Fruit fly (Drosophila melanogaster) whole organism, embryonic: Measurements from ENCODE around the gene CG3032.
A peak's percentile ranks its signal among the peaks of the same experiment; 100 is the strongest.

ENCODE experiments used
- B-H1 ChIP-seq: fragments of 200-800 bp; sonication (Bioruptor generic); IDR thresholded peaks from 3 replicates; pipeline ENCODE4 v1.3.6; 2022; ENCODE audit warnings: missing biosample characterization, missing genetic modification characterization
- CG10565 ChIP-seq: fragments of 200-800 bp; sonication (Bioruptor generic); optimal IDR thresholded peaks from 3 replicates; lab custom pipeline; 2016; ENCODE audit warnings: missing biosample characterization, mild to moderate bottlenecking, missing genetic modification characterization
- CG11093 ChIP-seq: fragments of 200-800 bp; sonication (Bioruptor generic); IDR thresholded peaks from 3 replicates; pipeline ENCODE4 v1.3.6; 2022; ENCODE audit warnings: missing biosample characterization, missing genetic modification characterization
- CG11695 ChIP-seq: fragments of 200-800 bp; sonication (Bioruptor generic); IDR thresholded peaks from 3 replicates; pipeline ENCODE4 v1.3.6; 2022; ENCODE audit warnings: missing biosample characterization, missing genetic modification characterization
- CG13775 ChIP-seq: fragments of 200-800 bp; sonication (Bioruptor generic); optimal IDR thresholded peaks from 3 replicates; lab custom pipeline; 2017; ENCODE audit warnings: missing biosample characterization, mild to moderate bottlenecking, missing genetic modification characterization
- CG15514 ChIP-seq: fragments of 200-800 bp; sonication (Bioruptor generic); optimal IDR thresholded peaks from 3 replicates; lab custom pipeline; 2017; ENCODE audit warnings: missing biosample characterization, missing genetic modification characterization, mild to moderate bottlenecking, moderate library complexity, missing genetic modification reagents
- CG17359 ChIP-seq: fragments of 200-800 bp; sonication (Bioruptor generic); optimal IDR thresholded peaks from 3 replicates; lab custom pipeline; 2018; ENCODE audit warnings: missing biosample characterization, mild to moderate bottlenecking, missing genetic modification characterization, moderate library complexity
- CG17912 ChIP-seq: fragments of 200-800 bp; sonication (Bioruptor generic); optimal IDR thresholded peaks from 2 replicates; lab custom pipeline; 2018; ENCODE audit warnings: missing biosample characterization, mild to moderate bottlenecking, missing genetic modification characterization
- CG1792 ChIP-seq: fragments of 200-800 bp; sonication (Bioruptor generic); optimal IDR thresholded peaks from 2 replicates; lab custom pipeline; 2016; ENCODE audit warnings: missing biosample characterization, missing genetic modification characterization
- CG1832 ChIP-seq: fragments of 200-800 bp; sonication (Bioruptor generic); optimal IDR thresholded peaks from 2 replicates; lab custom pipeline; 2017; ENCODE audit warnings: missing biosample characterization, mild to moderate bottlenecking, missing genetic modification characterization, inconsistent platforms
- CG2129 ChIP-seq: fragments of 200-800 bp; sonication (Bioruptor generic); IDR thresholded peaks from 2 replicates; pipeline ENCODE4 v1.3.6; 2022; ENCODE audit warnings: missing biosample characterization, missing genetic modification characterization; ENCODE audit not compliant: partially characterized antibody
- CG2712 ChIP-seq: fragments of 200-800 bp; optimal IDR thresholded peaks from 3 replicates; lab custom pipeline; 2019; ENCODE audit warnings: missing biosample characterization, mild to moderate bottlenecking, missing genetic modification characterization, moderate library complexity
- CG2889 ChIP-seq: fragments of 200-800 bp; sonication (Bioruptor generic); IDR thresholded peaks from 3 replicates; pipeline ENCODE4 v1.3.6; 2022; ENCODE audit warnings: missing biosample characterization, missing genetic modification characterization
- CG33213 ChIP-seq: fragments of 200-800 bp; sonication (Bioruptor generic); optimal IDR thresholded peaks from 3 replicates; lab custom pipeline; 2016; ENCODE audit warnings: missing biosample characterization, missing genetic modification characterization
- CG3407 ChIP-seq: fragments of 200-800 bp; sonication (Bioruptor generic); optimal IDR thresholded peaks from 2 replicates; lab custom pipeline; 2018; ENCODE audit warnings: missing biosample characterization, mild to moderate bottlenecking, missing genetic modification characterization
- CG6254 ChIP-seq: fragments of 200-800 bp; sonication (Bioruptor generic); optimal IDR thresholded peaks from 3 replicates; lab custom pipeline; 2017; ENCODE audit warnings: mild to moderate bottlenecking, missing biosample characterization, missing genetic modification reagents, missing genetic modification characterization
- CG9215 ChIP-seq: fragments of 200-800 bp; sonication (Bioruptor generic); IDR thresholded peaks from 2 replicates; pipeline ENCODE4 v1.3.6; 2022; ENCODE audit warnings: missing biosample characterization, missing genetic modification characterization
- CG9437 ChIP-seq: fragments of 200-800 bp; sonication (Bioruptor generic); optimal IDR thresholded peaks from 2 replicates; lab custom pipeline; 2018; ENCODE audit warnings: missing biosample characterization, mild to moderate bottlenecking, missing genetic modification characterization
- D19A ChIP-seq: fragments of 200-800 bp; optimal IDR thresholded peaks from 3 replicates; lab custom pipeline; 2019; ENCODE audit warnings: missing biosample characterization, mild to moderate bottlenecking, missing genetic modification characterization, moderate library complexity
- H15 ChIP-seq: fragments of 200-800 bp; sonication (Bioruptor generic); IDR thresholded peaks from 3 replicates; pipeline ENCODE4 v1.3.6; 2022; ENCODE audit warnings: missing biosample characterization, missing genetic modification characterization
- HLH3B ChIP-seq: fragments of 200-800 bp; sonication (Bioruptor generic); IDR thresholded peaks from 2 replicates; pipeline ENCODE4 v1.3.6; 2022; ENCODE audit warnings: missing biosample characterization, missing genetic modification characterization
- Hr78 ChIP-seq, 2 experiments: fragments of 200-800 bp in 1 of 2; fragments of >200 bp in 1 of 2; sonication (Bioruptor generic) in 1 of 2; optimal IDR thresholded peaks; 2 replicates each; lab custom pipeline; 2017 to 2019; ENCODE audit warnings: missing biosample characterization in 2 of 2, missing genetic modification characterization in 2 of 2, mild to moderate bottlenecking in 1 of 2, moderate library complexity in 1 of 2
- Jarid2 ChIP-seq: fragments of 200-800 bp; sonication (Bioruptor generic); optimal IDR thresholded peaks from 3 replicates; lab custom pipeline; 2017; ENCODE audit warnings: mild to moderate bottlenecking, missing biosample characterization, missing genetic modification reagents, missing genetic modification characterization
- MTF-1 ChIP-seq: fragments of 200-800 bp; sonication (Bioruptor generic); optimal IDR thresholded peaks from 2 replicates; lab custom pipeline; 2018; ENCODE audit warnings: missing biosample characterization, mild to moderate bottlenecking, missing genetic modification characterization, borderline replicate concordance
- NC2β ChIP-seq: fragments of 200-800 bp; sonication (Bioruptor generic); optimal IDR thresholded peaks from 2 replicates; lab custom pipeline; 2016; ENCODE audit warnings: missing biosample characterization, missing genetic modification characterization
- Oli ChIP-seq: fragments of 200-800 bp; sonication (Bioruptor generic); optimal IDR thresholded peaks from 2 replicates; lab custom pipeline; 2018; ENCODE audit warnings: missing biosample characterization, mild to moderate bottlenecking, missing genetic modification characterization, moderate library complexity
- Scr ChIP-seq: fragments of 200-800 bp; sonication (Bioruptor generic); IDR thresholded peaks from 2 replicates; pipeline ENCODE4 v1.3.6; 2022; ENCODE audit warnings: missing biosample characterization, missing genetic modification characterization; ENCODE audit not compliant: partially characterized antibody
- Sox100B ChIP-seq: fragments of 200-800 bp; sonication (Bioruptor generic); optimal IDR thresholded peaks from 3 replicates; lab custom pipeline; 2018; ENCODE audit warnings: missing biosample characterization, mild to moderate bottlenecking, missing genetic modification characterization
- Ssrp ChIP-seq: fragments of 200-800 bp; sonication (Bioruptor generic); optimal IDR thresholded peaks from 2 replicates; lab custom pipeline; 2018; ENCODE audit warnings: missing biosample characterization, mild to moderate bottlenecking, missing genetic modification characterization, moderate library complexity
- aop ChIP-seq: fragments of 200-800 bp; sonication (Bioruptor generic); IDR thresholded peaks from 2 replicates; pipeline ENCODE4 v1.3.6; 2022; ENCODE audit warnings: missing biosample characterization, missing genetic modification characterization
- ap ChIP-seq: fragments of 200-800 bp; sonication (Bioruptor generic); IDR thresholded peaks from 2 replicates; pipeline ENCODE4 v1.3.6; 2022; ENCODE audit warnings: missing biosample characterization, missing genetic modification characterization
- bab2 ChIP-seq: fragments of 200-800 bp; sonication (Bioruptor generic); optimal IDR thresholded peaks from 2 replicates; lab custom pipeline; 2016; ENCODE audit warnings: missing biosample characterization, missing genetic modification characterization
- chif ChIP-seq, 2 experiments: fragments of 200-800 bp; sonication (Bioruptor generic); optimal IDR thresholded peaks; 3 replicates each; lab custom pipeline; 2016; ENCODE audit warnings: missing biosample characterization in 2 of 2, missing genetic modification characterization in 2 of 2
- crol ChIP-seq: fragments of 200-800 bp; sonication (Bioruptor generic); IDR thresholded peaks from 2 replicates; pipeline ENCODE4 v1.3.6; 2022; ENCODE audit warnings: missing biosample characterization, missing genetic modification characterization
- dm ChIP-seq: fragments of 200-800 bp; sonication (Bioruptor generic); optimal IDR thresholded peaks from 3 replicates; lab custom pipeline; 2016; ENCODE audit warnings: missing biosample characterization, missing genetic modification characterization
- eve ChIP-seq, 2 experiments: fragments of >200 bp; optimal IDR thresholded peaks; 2 replicates each; lab custom pipeline; 2017; ENCODE audit warnings: missing biosample characterization in 2 of 2, missing genetic modification characterization in 2 of 2
- fd3F ChIP-seq: fragments of 200-800 bp; sonication (Bioruptor generic); optimal IDR thresholded peaks from 2 replicates; lab custom pipeline; 2018; ENCODE audit warnings: missing biosample characterization, mild to moderate bottlenecking, missing genetic modification characterization, moderate library complexity
- ftz-f1 ChIP-seq: fragments of 200-800 bp; sonication (Bioruptor generic); optimal IDR thresholded peaks from 2 replicates; lab custom pipeline; 2016; ENCODE audit warnings: missing biosample characterization, missing genetic modification characterization
- grau ChIP-seq: fragments of 200-800 bp; optimal IDR thresholded peaks from 3 replicates; lab custom pipeline; 2019; ENCODE audit warnings: missing biosample characterization, mild to moderate bottlenecking, missing genetic modification characterization, moderate library complexity
- nom ChIP-seq: fragments of 200-800 bp; sonication (Bioruptor generic); optimal IDR thresholded peaks from 2 replicates; lab custom pipeline; 2017; ENCODE audit warnings: missing biosample characterization, missing genetic modification characterization, mild to moderate bottlenecking, moderate library complexity, missing genetic modification reagents
- odd ChIP-seq: fragments of 200-800 bp; sonication (Bioruptor generic); optimal IDR thresholded peaks from 2 replicates; lab custom pipeline; 2017; ENCODE audit warnings: missing biosample characterization, mild to moderate bottlenecking, missing genetic modification characterization
- pita ChIP-seq: fragments of 200-800 bp; sonication (Bioruptor generic); optimal IDR thresholded peaks from 2 replicates; lab custom pipeline; 2017; ENCODE audit warnings: missing biosample characterization, mild to moderate bottlenecking, missing genetic modification characterization
- row ChIP-seq: fragments of 200-800 bp; sonication (Bioruptor generic); IDR thresholded peaks from 3 replicates; pipeline ENCODE4 v1.3.6; 2022; ENCODE audit warnings: missing biosample characterization, missing genetic modification characterization
- scrt ChIP-seq: fragments of 200-800 bp; sonication (Bioruptor generic); optimal IDR thresholded peaks from 2 replicates; lab custom pipeline; 2018; ENCODE audit warnings: missing biosample characterization, mild to moderate bottlenecking, missing genetic modification characterization, moderate library complexity
- slbo ChIP-seq: fragments of 200-800 bp; sonication (Bioruptor generic); IDR thresholded peaks from 2 replicates; pipeline ENCODE4 v1.3.6; 2022; ENCODE audit warnings: missing biosample characterization, missing genetic modification characterization
- sr ChIP-seq: fragments of 200-800 bp; sonication (Bioruptor generic); IDR thresholded peaks from 3 replicates; pipeline ENCODE4 v1.3.6; 2022; ENCODE audit warnings: missing biosample characterization, missing genetic modification characterization
- tap ChIP-seq: fragments of 200-800 bp; optimal IDR thresholded peaks from 3 replicates; lab custom pipeline; 2019; ENCODE audit warnings: missing biosample characterization, mild to moderate bottlenecking, missing genetic modification characterization, moderate library complexity
- toy ChIP-seq: fragments of 200-800 bp; sonication (Bioruptor generic); IDR thresholded peaks from 2 replicates; pipeline ENCODE4 v1.3.6; 2022; ENCODE audit warnings: missing biosample characterization, missing genetic modification characterization
- unpg ChIP-seq: fragments of 200-800 bp; sonication (Bioruptor generic); optimal IDR thresholded peaks from 3 replicates; lab custom pipeline; 2018; ENCODE audit warnings: missing biosample characterization, mild to moderate bottlenecking, missing genetic modification characterization, moderate library complexity

CG3032 gene

DNA sequence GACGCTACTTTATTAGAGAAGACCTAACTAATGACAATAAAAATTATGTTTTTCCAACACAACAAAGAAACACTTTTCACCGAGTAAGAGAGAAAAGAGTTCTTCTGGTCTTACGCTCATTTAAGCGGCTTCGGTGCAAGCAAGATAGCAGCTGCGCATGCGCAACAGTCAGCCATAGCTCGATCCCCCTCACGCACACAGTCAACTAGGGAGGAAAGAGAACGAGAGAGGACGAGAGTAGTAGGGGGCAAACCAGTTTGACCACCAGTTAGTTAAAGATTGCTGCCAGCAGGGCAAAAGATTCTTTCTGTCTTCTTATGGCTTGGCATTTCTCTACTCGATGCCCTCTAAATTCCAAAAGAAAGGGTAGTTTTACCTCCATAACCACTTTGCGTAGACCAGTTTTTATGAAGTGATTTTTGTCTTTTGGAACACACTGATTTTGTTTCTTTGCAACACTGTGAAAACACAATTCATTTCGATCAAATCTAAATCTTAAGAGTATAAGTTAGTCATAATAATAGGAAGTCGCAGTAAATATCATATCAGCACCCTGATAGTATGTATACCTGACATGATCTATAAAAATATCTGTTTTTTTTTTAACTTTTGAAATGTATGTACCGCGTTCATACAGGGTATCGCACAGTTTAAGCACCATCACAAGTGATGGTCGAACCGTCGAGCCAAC is 13.1 kb downstream of the CG3032 start (continued):
- TF ChIP-seq Hr78 (GFP tag; optimal IDR thresholded peaks at IDR 0.05; lab: Kevin White, UChicago): peak in 1 of 2 experiments; percentile 12
- no peak for TF ChIP-seq Scr (GFP tag; lab: Robert Waterston, UW)
- peak in 1 of 2 experiments; percentile 13 for TF ChIP-seq chif (GFP tag; optimal IDR thresholded peaks at IDR 0.05; lab: Kevin White, UChicago)
- no peak for TF ChIP-seq Jarid2 (GFP tag; lab: Kevin White, UChicago)
- TF ChIP-seq CG3407 (GFP tag; lab: Kevin White, UChicago): no peak
- TF ChIP-seq toy (GFP tag; lab: Robert Waterston, UW): no peak
- TF ChIP-seq grau: no peak
- TF ChIP-seq CG2129 (GFP tag; lab: Robert Waterston, UW): no peak
- no peak for TF ChIP-seq CG6254
- peak; percentile 57; the same call in 2 of the 3 replicates for TF ChIP-seq CG11695
- TF ChIP-seq slbo (GFP tag; lab: Robert Waterston, UW): no peak
- 0 out of 2 replicates have a peak, but pooled peaks have one; percentile 19 for TF ChIP-seq crol (GFP tag; lab: Robert Waterston, UW)
- TF ChIP-seq Sox100B (GFP tag; lab: Kevin White, UChicago): peak; percentile 59
- no peak for TF ChIP-seq CG33213
- TF ChIP-seq B-H1 (GFP tag; lab: Robert Waterston, UW): no peak
- TF ChIP-seq CG9437 (GFP tag; lab: Kevin White, UChicago): peak; percentile 56
- TF ChIP-seq CG15514 (GFP tag; lab: Kevin White, UChicago): no peak
- no peak for TF ChIP-seq CG10565
- TF ChIP-seq fd3F (GFP tag; lab: Kevin White, UChicago): no peak
- no peak; the same call in 1 of the 2 replicates for TF ChIP-seq CG9215 (GFP tag; lab: Robert Waterston, UW)
- 0 out of 3 replicates have a peak, but pooled peaks have one; percentile 32 for TF ChIP-seq CG11093 (GFP tag; lab: Robert Waterston, UW)
- TF ChIP-seq CG2712 (tag; lab: Kevin White, UChicago): no peak
- peak; percentile 87 for TF ChIP-seq CG1832 (GFP tag; lab: Kevin White, UChicago)
- no peak for TF ChIP-seq CG17912 (GFP tag; lab: Kevin White, UChicago)
- TF ChIP-seq pita (GFP tag; lab: Kevin White, UChicago): no peak
- TF ChIP-seq scrt (GFP tag; lab: Kevin White, UChicago): no peak
- peak; percentile 45 for TF ChIP-seq Ssrp (tag; lab: Kevin White, UChicago)
- no peak for TF ChIP-seq ftz-f1
- peak in 1 of 2 experiments; percentile 89 for TF ChIP-seq eve (GFP tag; optimal IDR thresholded peaks at IDR 0.05; lab: Kevin White, UChicago)
- TF ChIP-seq tap (tag; lab: Kevin White, UChicago): no peak
- peak; percentile 65 for TF ChIP-seq D19A (tag; lab: Kevin White, UChicago)
- no peak for TF ChIP-seq aop (GFP tag; lab: Robert Waterston, UW)
- TF ChIP-seq odd: peak; percentile 3
- TF ChIP-seq NC2β (GFP tag; lab: Kevin White, UChicago): peak; percentile 43
- no peak for TF ChIP-seq MTF-1 (GFP tag; lab: Kevin White, UChicago)
- TF ChIP-seq dm (GFP tag; lab: Kevin White, UChicago): no peak
- TF ChIP-seq sr (GFP tag; lab: Robert Waterston, UW): no peak
- peak; percentile 50 for TF ChIP-seq Oli (tag; lab: Kevin White, UChicago)
- peak; percentile 24 for TF ChIP-seq nom (GFP tag; lab: Kevin White, UChicago)
- TF ChIP-seq ap (GFP tag; lab: Robert Waterston, UW): no peak
- TF ChIP-seq CG2889 (GFP tag; lab: Robert Waterston, UW): no peak
- no peak for TF ChIP-seq row (GFP tag; lab: Robert Waterston, UW)
- TF ChIP-seq H15 (GFP tag; lab: Robert Waterston, UW): no peak
- TF ChIP-seq CG1792: no peak
- no peak for TF ChIP-seq CG17359 (tag; lab: Kevin White, UChicago)
- no peak for TF ChIP-seq unpg (GFP tag; lab: Kevin White, UChicago)
- no peak for TF ChIP-seq bab2
- peak; percentile 66 for TF ChIP-seq CG13775 (GFP tag; lab: Kevin White, UChicago)
- TF ChIP-seq HLH3B: no peak
